Worm (Caenorhabditis elegans) whole organism, L2 larva: ENCODE results near the gene T05C7.9.

ENCODE experiments used
- R02D3.7 ChIP-seq: fragments of 150-350 bp; optimal IDR thresholded peaks from 2 replicates; lab custom pipeline; 2014; ENCODE audit warnings: missing biosample characterization, missing genetic modification characterization
- ZK546.5 ChIP-seq: sonication (generic microtip); optimal IDR thresholded peaks from 2 replicates; lab custom pipeline; 2017; ENCODE audit warnings: missing biosample characterization, missing genetic modification characterization
- blmp-1 ChIP-seq: sonication (generic microtip); optimal IDR thresholded peaks from 2 replicates; lab custom pipeline; 2017; ENCODE audit warnings: missing genetic modification characterization, mild to moderate bottlenecking, missing compliant biosample characterization, antibody characterized with exemption, moderate library complexity; ENCODE audit not compliant: insufficient read depth
- egl-27 ChIP-seq: sonication (generic microtip); optimal IDR thresholded peaks from 3 replicates; lab custom pipeline; 2017; ENCODE audit warnings: missing biosample characterization, missing genetic modification reagents, missing genetic modification characterization
- gmeb-1 ChIP-seq: fragments of 150-350 bp; optimal IDR thresholded peaks from 2 replicates; lab custom pipeline; 2014; ENCODE audit warnings: missing biosample characterization, missing genetic modification characterization
- nhr-23 ChIP-seq: fragments of 150-350 bp; optimal IDR thresholded peaks from 2 replicates; lab custom pipeline; 2014; ENCODE audit warnings: missing biosample characterization, missing genetic modification reagents, missing genetic modification characterization
- nhr-237 ChIP-seq: fragments of 150-350 bp; optimal IDR thresholded peaks from 2 replicates; lab custom pipeline; 2014; ENCODE audit warnings: missing biosample characterization, missing genetic modification characterization
- nhr-25 ChIP-seq: fragments of 150-350 bp; sonication (generic microtip); optimal IDR thresholded peaks from 3 replicates; lab custom pipeline; 2014; ENCODE audit warnings: missing biosample characterization, missing genetic modification characterization
- nhr-77 ChIP-seq: fragments of 150-350 bp; optimal IDR thresholded peaks from 2 replicates; lab custom pipeline; 2014; ENCODE audit warnings: missing biosample characterization, missing genetic modification characterization
- skn-1 ChIP-seq: sonication (generic microtip); optimal IDR thresholded peaks from 2 replicates; lab custom pipeline; 2017; ENCODE audit warnings: missing biosample characterization, missing genetic modification characterization
- ztf-1 ChIP-seq: fragments of 200-800 bp; sonication (Bioruptor generic); conservative IDR thresholded peaks from 2 replicates; pipeline ENCODE4 v1.3.6; 2022; ENCODE audit warnings: missing genetic modification characterization, missing compliant biosample characterization

ce11 chrIV:78206-78605, 870 bp upstream of the T05C7.9 start:
- TF ChIP-seq gmeb-1 (tag; lab: Kevin White, UChicago), result no peak
- TF ChIP-seq egl-27 (tag; lab: Kevin White, UChicago), result no peak
- TF ChIP-seq nhr-237, result no peak
- no peak for TF ChIP-seq ztf-1 (GFP tag; lab: Robert Waterston, UW)
- TF ChIP-seq ZK546.5, result no peak
- no peak for TF ChIP-seq R02D3.7 (tag; lab: Kevin White, UChicago)
- TF ChIP-seq nhr-23 (tag; lab: Kevin White, UChicago), result no peak
- no peak for TF ChIP-seq nhr-77
- TF ChIP-seq nhr-25 (tag; lab: Kevin White, UChicago), result no peak
- TF ChIP-seq blmp-1 (tag; lab: Kevin White, UChicago), result no peak
- no peak for TF ChIP-seq skn-1 (tag; lab: Kevin White, UChicago)
